Fruit fly (Drosophila melanogaster) whole organism, embryonic: ENCODE data around the gene Pino.
A peak's percentile ranks its signal among the peaks of the same experiment; 100 is the strongest.

ENCODE experiments used
- Atf6 ChIP-seq: fragments of 200-800 bp; sonication (Bioruptor generic); IDR thresholded peaks from 2 replicates; pipeline ENCODE4 v1.3.6; 2022; ENCODE audit warnings: missing biosample characterization, missing genetic modification characterization
- Bgb ChIP-seq: fragments of 200-800 bp; sonication (Bioruptor generic); IDR thresholded peaks from 2 replicates; pipeline ENCODE4 v1.3.6; 2022; ENCODE audit warnings: missing biosample characterization, missing genetic modification characterization; ENCODE audit not compliant: partially characterized antibody
- CG10209 ChIP-seq: fragments of 200-800 bp; sonication (Bioruptor generic); optimal IDR thresholded peaks from 3 replicates; lab custom pipeline; 2017; ENCODE audit warnings: missing biosample characterization, mild to moderate bottlenecking, missing genetic modification characterization, missing genetic modification reagents
- CG10462 ChIP-seq: fragments of 200-800 bp; sonication (Bioruptor generic); optimal IDR thresholded peaks from 2 replicates; lab custom pipeline; 2016; ENCODE audit warnings: missing biosample characterization, missing genetic modification characterization
- CG11456 ChIP-seq: fragments of 200-800 bp; sonication (Bioruptor generic); IDR thresholded peaks from 3 replicates; pipeline ENCODE4 v1.3.6; 2022; ENCODE audit warnings: missing biosample characterization, missing genetic modification characterization
- CG11695 ChIP-seq: fragments of 200-800 bp; sonication (Bioruptor generic); IDR thresholded peaks from 3 replicates; pipeline ENCODE4 v1.3.6; 2022; ENCODE audit warnings: missing biosample characterization, missing genetic modification characterization
- CG12299 ChIP-seq: fragments of 200-800 bp; sonication (Bioruptor generic); optimal IDR thresholded peaks from 2 replicates; lab custom pipeline; 2018; ENCODE audit warnings: missing biosample characterization, mild to moderate bottlenecking, missing genetic modification characterization
- CG13894 ChIP-seq: fragments of 200-800 bp; sonication (Bioruptor generic); optimal IDR thresholded peaks from 3 replicates; lab custom pipeline; 2018; ENCODE audit warnings: missing biosample characterization, mild to moderate bottlenecking, missing genetic modification characterization, moderate library complexity
- CG14710 ChIP-seq: fragments of 200-800 bp; sonication (Bioruptor generic); optimal IDR thresholded peaks from 3 replicates; lab custom pipeline; 2019; ENCODE audit warnings: missing biosample characterization, mild to moderate bottlenecking, missing genetic modification characterization, moderate library complexity
- CG16779 ChIP-seq: fragments of 200-800 bp; sonication (Bioruptor generic); IDR thresholded peaks from 2 replicates; pipeline ENCODE4 v1.3.6; 2022; ENCODE audit warnings: missing biosample characterization, missing genetic modification characterization
- CG16815 ChIP-seq: fragments of 200-800 bp; sonication (Bioruptor generic); optimal IDR thresholded peaks from 3 replicates; lab custom pipeline; 2017; ENCODE audit warnings: missing biosample characterization, mild to moderate bottlenecking, missing genetic modification characterization
- CG1832 ChIP-seq: fragments of 200-800 bp; sonication (Bioruptor generic); optimal IDR thresholded peaks from 2 replicates; lab custom pipeline; 2017; ENCODE audit warnings: missing biosample characterization, mild to moderate bottlenecking, missing genetic modification characterization, inconsistent platforms
- CG2678 ChIP-seq: fragments of 200-800 bp; sonication (Bioruptor generic); optimal IDR thresholded peaks from 3 replicates; lab custom pipeline; 2019; ENCODE audit warnings: missing biosample characterization, mild to moderate bottlenecking, missing genetic modification characterization, moderate library complexity
- CG32767 ChIP-seq: fragments of 200-800 bp; sonication (Bioruptor generic); IDR thresholded peaks from 2 replicates; pipeline ENCODE4 v1.3.6; 2022; ENCODE audit warnings: missing biosample characterization, missing genetic modification characterization
- CG34376 ChIP-seq: fragments of 200-800 bp; sonication (Bioruptor generic); optimal IDR thresholded peaks from 2 replicates; lab custom pipeline; 2018; ENCODE audit warnings: missing biosample characterization, mild to moderate bottlenecking, missing genetic modification characterization
- CG34422 ChIP-seq: fragments of 200-800 bp; sonication (Bioruptor generic); IDR thresholded peaks from 3 replicates; pipeline ENCODE4 v1.3.6; 2022; ENCODE audit warnings: missing biosample characterization, missing genetic modification characterization
- CG4282 ChIP-seq: fragments of 200-800 bp; sonication (Bioruptor generic); optimal IDR thresholded peaks from 2 replicates; lab custom pipeline; 2016; ENCODE audit warnings: missing biosample characterization, missing genetic modification characterization
- CG4360 ChIP-seq: fragments of 200-800 bp; sonication (Bioruptor generic); IDR thresholded peaks from 2 replicates; pipeline ENCODE4 v1.3.6; 2022; ENCODE audit warnings: missing biosample characterization, missing genetic modification characterization
- CG4617 ChIP-seq: fragments of 200-800 bp; sonication (Bioruptor generic); optimal IDR thresholded peaks from 3 replicates; lab custom pipeline; 2016; ENCODE audit warnings: missing biosample characterization, missing genetic modification characterization, borderline replicate concordance
- CG7786 ChIP-seq: fragments of 200-800 bp; sonication (Bioruptor generic); optimal IDR thresholded peaks from 2 replicates; lab custom pipeline; 2016; ENCODE audit warnings: missing biosample characterization, missing genetic modification characterization
- CG9727 ChIP-seq: fragments of 200-800 bp; sonication (Bioruptor generic); optimal IDR thresholded peaks from 3 replicates; lab custom pipeline; 2017; ENCODE audit warnings: missing biosample characterization, mild to moderate bottlenecking, missing genetic modification characterization
- Dad ChIP-seq: fragments of 200-800 bp; sonication (Bioruptor generic); optimal IDR thresholded peaks from 3 replicates; lab custom pipeline; 2016; ENCODE audit warnings: missing biosample characterization, missing genetic modification characterization
- Doc3 ChIP-seq: fragments of 200-800 bp; sonication (Bioruptor generic); IDR thresholded peaks from 3 replicates; pipeline ENCODE4 v1.3.6; 2022; ENCODE audit warnings: missing biosample characterization, missing genetic modification characterization; ENCODE audit not compliant: partially characterized antibody
- Dref ChIP-seq: fragments of 200-800 bp; sonication (Bioruptor generic); IDR thresholded peaks from 2 replicates; pipeline ENCODE4 v1.3.6; 2022; ENCODE audit warnings: missing biosample characterization, missing genetic modification characterization
- Gsc ChIP-seq: fragments of 200-800 bp; sonication (Bioruptor generic); IDR thresholded peaks from 2 replicates; pipeline ENCODE4 v1.3.6; 2022; ENCODE audit warnings: missing biosample characterization, missing genetic modification characterization
- H2.0 ChIP-seq: fragments of 200-800 bp; sonication (Bioruptor generic); IDR thresholded peaks from 2 replicates; pipeline ENCODE4 v1.3.6; 2022; ENCODE audit warnings: missing biosample characterization, missing genetic modification characterization
- HLH3B ChIP-seq: fragments of 200-800 bp; sonication (Bioruptor generic); IDR thresholded peaks from 2 replicates; pipeline ENCODE4 v1.3.6; 2022; ENCODE audit warnings: missing biosample characterization, missing genetic modification characterization
- HmgD ChIP-seq: fragments of 200-800 bp; sonication (Bioruptor generic); optimal IDR thresholded peaks from 3 replicates; lab custom pipeline; 2016; ENCODE audit warnings: missing biosample characterization, missing genetic modification characterization
- Hr51 ChIP-seq, 2 experiments: fragments of 200-800 bp; sonication (Bioruptor generic); optimal IDR thresholded peaks; 2 replicates in 1 of 2; 3 replicates in 1 of 2; lab custom pipeline; 2016 to 2018; ENCODE audit warnings: missing biosample characterization in 2 of 2, missing genetic modification characterization in 2 of 2, mild to moderate bottlenecking in 1 of 2, moderate library complexity in 1 of 2
- MESR4 ChIP-seq: fragments of 200-800 bp; sonication (Bioruptor generic); optimal IDR thresholded peaks from 2 replicates; lab custom pipeline; 2018; ENCODE audit warnings: missing biosample characterization, mild to moderate bottlenecking, missing genetic modification characterization, moderate library complexity
- Nf-YC ChIP-seq: fragments of 200-800 bp; optimal IDR thresholded peaks from 3 replicates; lab custom pipeline; 2019; ENCODE audit warnings: missing biosample characterization, mild to moderate bottlenecking, missing genetic modification characterization, moderate library complexity
- Poxn ChIP-seq: fragments of 200-800 bp; sonication (Bioruptor generic); IDR thresholded peaks from 2 replicates; pipeline ENCODE4 v1.3.6; 2022; ENCODE audit warnings: missing biosample characterization, missing genetic modification characterization
- Rx ChIP-seq: fragments of 200-800 bp; sonication (Bioruptor generic); IDR thresholded peaks from 2 replicates; pipeline ENCODE4 v1.3.6; 2022; ENCODE audit warnings: missing biosample characterization, missing genetic modification characterization
- amos ChIP-seq: fragments of 200-800 bp; sonication (Bioruptor generic); IDR thresholded peaks from 2 replicates; pipeline ENCODE4 v1.3.6; 2022; ENCODE audit warnings: missing biosample characterization, missing genetic modification characterization; ENCODE audit not compliant: partially characterized antibody
- az2 ChIP-seq: fragments of 200-800 bp; sonication (Bioruptor generic); optimal IDR thresholded peaks from 3 replicates; lab custom pipeline; 2016; ENCODE audit warnings: missing biosample characterization, missing genetic modification characterization
- btn ChIP-seq: fragments of 200-800 bp; sonication (Bioruptor generic); optimal IDR thresholded peaks from 2 replicates; lab custom pipeline; 2016; ENCODE audit warnings: missing biosample characterization, missing genetic modification characterization
- grn ChIP-seq: fragments of 200-800 bp; sonication (Bioruptor generic); optimal IDR thresholded peaks from 3 replicates; lab custom pipeline; 2017; ENCODE audit warnings: missing biosample characterization, missing genetic modification characterization
- gt ChIP-seq: fragments of 200-800 bp; sonication (Bioruptor generic); IDR thresholded peaks from 2 replicates; pipeline ENCODE4 v1.3.6; 2022; ENCODE audit warnings: missing biosample characterization, missing genetic modification characterization
- ken ChIP-seq: fragments of 200-800 bp; sonication (Bioruptor generic); IDR thresholded peaks from 3 replicates; pipeline ENCODE4 v1.3.6; 2022; ENCODE audit warnings: missing biosample characterization, missing genetic modification characterization
- lmd ChIP-seq: fragments of 200-800 bp; sonication (Bioruptor generic); IDR thresholded peaks from 2 replicates; pipeline ENCODE4 v1.3.6; 2022; ENCODE audit warnings: missing biosample characterization, missing genetic modification characterization
- mam ChIP-seq: fragments of 200-800 bp; sonication (Bioruptor generic); optimal IDR thresholded peaks from 3 replicates; lab custom pipeline; 2016; ENCODE audit warnings: missing biosample characterization, missing genetic modification characterization
- mld ChIP-seq: fragments of 200-800 bp; sonication (Bioruptor generic); IDR thresholded peaks from 3 replicates; pipeline ENCODE4 v1.3.6; 2022; ENCODE audit warnings: missing biosample characterization, missing genetic modification characterization; ENCODE audit not compliant: partially characterized antibody
- nmo ChIP-seq: fragments of 200-800 bp; sonication (Bioruptor generic); optimal IDR thresholded peaks from 2 replicates; lab custom pipeline; 2018; ENCODE audit warnings: missing biosample characterization, mild to moderate bottlenecking, missing genetic modification characterization, moderate library complexity
- otp ChIP-seq: fragments of 200-800 bp; sonication (Bioruptor generic); IDR thresholded peaks from 3 replicates; pipeline ENCODE4, ENCODE4 v1.3.6; 2022; ENCODE audit warnings: missing biosample characterization, missing genetic modification characterization
- pzg ChIP-seq: fragments of 200-800 bp; sonication (Bioruptor generic); optimal IDR thresholded peaks from 3 replicates; lab custom pipeline; 2018; ENCODE audit warnings: missing biosample characterization, mild to moderate bottlenecking, missing genetic modification characterization, moderate library complexity
- sim ChIP-seq: fragments of 200-800 bp; sonication (Bioruptor generic); IDR thresholded peaks from 2 replicates; pipeline ENCODE4 v1.3.6; 2022; ENCODE audit warnings: missing biosample characterization, missing genetic modification characterization
- sqz ChIP-seq: fragments of 200-800 bp; sonication (Bioruptor generic); optimal IDR thresholded peaks from 3 replicates; lab custom pipeline; 2018; ENCODE audit warnings: missing biosample characterization, mild to moderate bottlenecking, missing genetic modification characterization
- sr ChIP-seq: fragments of 200-800 bp; sonication (Bioruptor generic); IDR thresholded peaks from 3 replicates; pipeline ENCODE4 v1.3.6; 2022; ENCODE audit warnings: missing biosample characterization, missing genetic modification characterization
- sug ChIP-seq: fragments of 200-800 bp; optimal IDR thresholded peaks from 2 replicates; lab custom pipeline; 2019; ENCODE audit warnings: missing biosample characterization, mild to moderate bottlenecking, missing genetic modification characterization, moderate library complexity
- toy ChIP-seq: fragments of 200-800 bp; sonication (Bioruptor generic); IDR thresholded peaks from 2 replicates; pipeline ENCODE4 v1.3.6; 2022; ENCODE audit warnings: missing biosample characterization, missing genetic modification characterization
- vvl ChIP-seq: fragments of 200-800 bp; sonication (Bioruptor generic); IDR thresholded peaks from 2 replicates; pipeline ENCODE4 v1.3.6; 2022; ENCODE audit warnings: missing biosample characterization, missing genetic modification characterization

The Pino gene

dm6 chr2L:1172704-1173107 lies 44.0 kb upstream of the Pino start, which contains the start of the genes Charon and CG4887 (continued):
- TF ChIP-seq pzg (GFP tag; lab: Kevin White, UChicago): peak; percentile 51
- TF ChIP-seq HLH3B (GFP tag; lab: Robert Waterston, UW): peak; percentile 64
- TF ChIP-seq Gsc (GFP tag; lab: Robert Waterston, UW): peak; percentile 46; the same call in 1 of the 2 replicates
- TF ChIP-seq CG12299 (tag; lab: Kevin White, UChicago): peak; percentile 71
- peak; percentile 56 for TF ChIP-seq H2.0 (GFP tag; lab: Robert Waterston, UW)
- peak; percentile 77 for TF ChIP-seq ken
- TF ChIP-seq lmd (GFP tag; lab: Robert Waterston, UW): peak; percentile 84
- TF ChIP-seq CG11456 (GFP tag; lab: Robert Waterston, UW): peak; percentile 82
- TF ChIP-seq HmgD (GFP tag; lab: Kevin White, UChicago): peak; percentile 71
- TF ChIP-seq Dref: peak; percentile 55
- peak; percentile 86 for TF ChIP-seq CG13894 (tag; lab: Kevin White, UChicago)
- TF ChIP-seq CG7786: peak; percentile 88
- TF ChIP-seq Bgb (GFP tag; lab: Robert Waterston, UW): peak; percentile 63
- peak; percentile 86 for TF ChIP-seq CG14710
- TF ChIP-seq sqz (GFP tag; lab: Kevin White, UChicago): no peak
- no peak for TF ChIP-seq grn (GFP tag; lab: Kevin White, UChicago)
- no peak for TF ChIP-seq btn (GFP tag; lab: Kevin White, UChicago)
- no peak for TF ChIP-seq MESR4 (GFP tag; lab: Kevin White, UChicago)
- TF ChIP-seq mld (GFP tag; lab: Robert Waterston, UW): no peak
- no peak for TF ChIP-seq CG2678
- TF ChIP-seq nmo: peak; percentile 89
- no peak for TF ChIP-seq CG1832 (GFP tag; lab: Kevin White, UChicago)
- peak; percentile 49; the same call in 1 of the 2 replicates for TF ChIP-seq CG32767 (GFP tag; lab: Robert Waterston, UW)
- TF ChIP-seq CG16779 (GFP tag; lab: Robert Waterston, UW): no peak
- TF ChIP-seq CG4617: peak; percentile 93
- peak; percentile 61 for TF ChIP-seq Rx (GFP tag; lab: Robert Waterston, UW)
- TF ChIP-seq amos (GFP tag; lab: Robert Waterston, UW): peak; percentile 48
- peak; percentile 21; the same call in 1 of the 2 replicates for TF ChIP-seq toy (GFP tag; lab: Robert Waterston, UW)
- TF ChIP-seq mam: peak; percentile 92
- TF ChIP-seq Atf6 (GFP tag; lab: Robert Waterston, UW): peak; percentile 75
- TF ChIP-seq otp (GFP tag; lab: Robert Waterston, UW): no peak
- no peak; the same call in 1 of the 2 replicates for TF ChIP-seq Poxn (GFP tag; lab: Robert Waterston, UW)
- peak; percentile 86 for TF ChIP-seq vvl (GFP tag; lab: Robert Waterston, UW)
- TF ChIP-seq CG34422 (GFP tag; lab: Robert Waterston, UW): peak; percentile 88
- TF ChIP-seq CG34376 (GFP tag; lab: Kevin White, UChicago): peak; percentile 71
- peak; percentile 41; the same call in 1 of the 3 replicates for TF ChIP-seq CG11695 (GFP tag; lab: Robert Waterston, UW)
- TF ChIP-seq CG9727: peak; percentile 76
- peak; percentile 75 for TF ChIP-seq CG10209 (GFP tag; lab: Kevin White, UChicago)
- TF ChIP-seq Dad (GFP tag; lab: Kevin White, UChicago): peak; percentile 82
- peak; percentile 62 for TF ChIP-seq CG4282 (GFP tag; lab: Kevin White, UChicago)
- no peak for TF ChIP-seq sr
- TF ChIP-seq Doc3 (GFP tag; lab: Robert Waterston, UW): peak; percentile 65; the same call in 2 of the 3 replicates
- TF ChIP-seq az2 (GFP tag; lab: Kevin White, UChicago): peak; percentile 81
- peak in 1 of 2 experiments; percentile 83 for TF ChIP-seq Hr51 (GFP tag; optimal IDR thresholded peaks at IDR 0.05; lab: Kevin White, UChicago)
- TF ChIP-seq sim (GFP tag; lab: Robert Waterston, UW): no peak
- TF ChIP-seq gt (GFP tag; lab: Robert Waterston, UW): peak; percentile 49; the same call in 1 of the 2 replicates
- TF ChIP-seq sug (tag; lab: Kevin White, UChicago): no peak
- no peak for TF ChIP-seq Nf-YC (tag; lab: Kevin White, UChicago)
- TF ChIP-seq CG10462 (GFP tag; lab: Kevin White, UChicago): peak; percentile 77
- peak; percentile 61 for TF ChIP-seq CG16815 (GFP tag; lab: Kevin White, UChicago)
- TF ChIP-seq CG4360: no peak
